Worm (Caenorhabditis elegans) whole organism, young adult: Measurements from ENCODE around the gene srh-184.

ENCODE experiments used
- B0336.3 ChIP-seq: fragments of 200-800 bp; sonication (Bioruptor generic); IDR thresholded peaks from 2 replicates; pipeline ENCODE4 v1.3.6; 2022; ENCODE audit warnings: missing genetic modification characterization, missing compliant biosample characterization
- D2030.7 ChIP-seq: fragments of 200-800 bp; sonication (Bioruptor generic); IDR thresholded peaks from 2 replicates; pipeline ENCODE4 v1.3.6; 2022; ENCODE audit warnings: missing genetic modification reagents, missing genetic modification characterization, missing compliant biosample characterization
- F10E7.11 ChIP-seq: sonication (generic microtip); optimal IDR thresholded peaks from 2 replicates; lab custom pipeline; 2017; ENCODE audit warnings: mild to moderate bottlenecking, missing genetic modification characterization, moderate library complexity, missing compliant biosample characterization
- F33H1.4 ChIP-seq: fragments of 200-800 bp; sonication (Bioruptor generic); IDR thresholded peaks from 2 replicates; pipeline ENCODE4 v1.3.6; 2022; ENCODE audit warnings: missing genetic modification reagents, missing genetic modification characterization, missing compliant biosample characterization
- F52B5.7 ChIP-seq: sonication (generic microtip); optimal IDR thresholded peaks from 2 replicates; lab custom pipeline; 2016; ENCODE audit warnings: mild to moderate bottlenecking, missing genetic modification characterization, missing compliant biosample characterization
- K11D2.4 ChIP-seq: fragments of 200-800 bp; sonication (Bioruptor generic); IDR thresholded peaks from 2 replicates; pipeline ENCODE4 v1.3.6; 2022; ENCODE audit warnings: missing genetic modification reagents, missing genetic modification characterization, missing compliant biosample characterization
- K12H6.12 ChIP-seq: fragments of 200-800 bp; sonication (Bioruptor generic); optimal IDR thresholded peaks from 2 replicates; lab custom pipeline; 2018; ENCODE audit warnings: mild to moderate bottlenecking, missing genetic modification characterization, missing compliant biosample characterization
- Y79H2A.3 ChIP-seq: fragments of 200-800 bp; sonication (Bioruptor generic); conservative IDR thresholded peaks from 2 replicates; pipeline ENCODE4 v1.3.6; 2022; ENCODE audit warnings: missing genetic modification reagents, missing genetic modification characterization, missing compliant biosample characterization
- Y95B8A.8 ChIP-seq: fragments of 200-800 bp; sonication (Bioruptor generic); IDR thresholded peaks from 2 replicates; pipeline ENCODE4 v1.3.6; 2022; ENCODE audit warnings: missing genetic modification reagents, missing genetic modification characterization, missing compliant biosample characterization
- attf-5 ChIP-seq: fragments of 200-800 bp; sonication (Bioruptor generic); optimal IDR thresholded peaks from 2 replicates; lab custom pipeline; 2018; ENCODE audit warnings: mild to moderate bottlenecking, missing genetic modification characterization, missing compliant biosample characterization
- ceh-91 ChIP-seq: fragments of 200-800 bp; sonication (Bioruptor generic); IDR thresholded peaks from 2 replicates; pipeline ENCODE4 v1.3.6; 2022; ENCODE audit warnings: missing genetic modification reagents, missing genetic modification characterization, missing compliant biosample characterization
- dox-1 ChIP-seq: fragments of 200-800 bp; sonication (Bioruptor generic); IDR thresholded peaks from 2 replicates; pipeline ENCODE4 v1.3.6; 2022; ENCODE audit warnings: missing genetic modification reagents, missing genetic modification characterization, missing compliant biosample characterization
- efl-1 ChIP-seq: fragments of 150-350 bp; optimal IDR thresholded peaks from 2 replicates; lab custom pipeline; 2014; ENCODE audit warnings: missing biosample characterization, missing genetic modification reagents, missing genetic modification characterization
- ekl-4 ChIP-seq: fragments of 200-800 bp; sonication (Bioruptor generic); IDR thresholded peaks from 2 replicates; pipeline ENCODE4 v1.3.6; 2022; ENCODE audit warnings: missing genetic modification reagents, missing genetic modification characterization, missing compliant biosample characterization
- hmg-1.2 ChIP-seq: fragments of 200-800 bp; sonication (Bioruptor generic); IDR thresholded peaks from 2 replicates; pipeline ENCODE4 v1.3.6; 2022; ENCODE audit warnings: missing genetic modification reagents, missing genetic modification characterization, missing compliant biosample characterization
- hrde-1 ChIP-seq: sonication (generic microtip); optimal IDR thresholded peaks from 2 replicates; lab custom pipeline; 2016; ENCODE audit warnings: missing genetic modification characterization, mild to moderate bottlenecking, missing compliant biosample characterization, moderate library complexity, missing genotype, missing genetic modification reagents, borderline replicate concordance
- lag-1 ChIP-seq: fragments of 200-800 bp; sonication (Bioruptor generic); IDR thresholded peaks from 2 replicates; pipeline ENCODE4 v1.3.6; 2022; ENCODE audit warnings: missing genetic modification reagents, missing genetic modification characterization, missing compliant biosample characterization
- lin-40 ChIP-seq: sonication (generic microtip); optimal IDR thresholded peaks from 2 replicates; lab custom pipeline; 2016; ENCODE audit warnings: missing genetic modification characterization, mild to moderate bottlenecking, missing compliant biosample characterization, missing genotype, missing genetic modification reagents
- lin-54 ChIP-seq: fragments of 200-800 bp; sonication (Bioruptor generic); optimal IDR thresholded peaks from 2 replicates; lab custom pipeline; 2018; ENCODE audit warnings: mild to moderate bottlenecking, missing genetic modification characterization, missing compliant biosample characterization
- lsy-27 ChIP-seq: sonication (generic microtip); optimal IDR thresholded peaks from 2 replicates; lab custom pipeline; 2017; ENCODE audit warnings: missing genetic modification characterization, mild to moderate bottlenecking, missing compliant biosample characterization, antibody characterized with exemption, missing genotype, borderline replicate concordance; ENCODE audit not compliant: insufficient read depth
- madf-3 ChIP-seq: fragments of 200-800 bp; sonication (Bioruptor generic); IDR thresholded peaks from 2 replicates; pipeline ENCODE4 v1.3.6; 2022; ENCODE audit warnings: missing genetic modification reagents, missing genetic modification characterization, missing compliant biosample characterization
- madf-6 ChIP-seq: fragments of 200-800 bp; sonication (Bioruptor generic); IDR thresholded peaks from 2 replicates; pipeline ENCODE4 v1.3.6; 2022; ENCODE audit warnings: missing genetic modification reagents, missing genetic modification characterization, missing compliant biosample characterization
- mcd-1 ChIP-seq: fragments of 200-800 bp; sonication (Bioruptor generic); IDR thresholded peaks from 2 replicates; pipeline ENCODE4 v1.3.6; 2022; ENCODE audit warnings: missing genetic modification reagents, missing genetic modification characterization, missing compliant biosample characterization
- mes-4 ChIP-seq: sonication (generic microtip); optimal IDR thresholded peaks from 2 replicates; lab custom pipeline; 2016; ENCODE audit warnings: missing genotype, missing genetic modification characterization, missing compliant biosample characterization
- nfyb-1 ChIP-seq: fragments of 200-800 bp; sonication (Bioruptor generic); IDR thresholded peaks from 2 replicates; pipeline ENCODE4 v1.3.6; 2022; ENCODE audit warnings: missing genetic modification reagents, missing genetic modification characterization, missing compliant biosample characterization
- nhr-179 ChIP-seq: sonication (generic microtip); optimal IDR thresholded peaks from 2 replicates; lab custom pipeline; 2016; ENCODE audit warnings: mild to moderate bottlenecking, missing genetic modification characterization, missing compliant biosample characterization
- nhr-27 ChIP-seq: fragments of 200-800 bp; sonication (Bioruptor generic); optimal IDR thresholded peaks from 2 replicates; lab custom pipeline; 2018; ENCODE audit warnings: mild to moderate bottlenecking, missing genetic modification characterization, moderate library complexity, missing compliant biosample characterization
- pbrm-1 ChIP-seq: fragments of 200-800 bp; sonication (Bioruptor generic); IDR thresholded peaks from 2 replicates; pipeline ENCODE4 v1.3.6; 2022; ENCODE audit warnings: missing genetic modification reagents, missing genetic modification characterization, missing compliant biosample characterization
- rcor-1 ChIP-seq: fragments of 200-800 bp; sonication (Bioruptor generic); IDR thresholded peaks from 2 replicates; pipeline ENCODE4 v1.3.6; 2022; ENCODE audit warnings: missing genetic modification reagents, missing genetic modification characterization, missing compliant biosample characterization
- rec-8 ChIP-seq, 2 experiments: sonication (generic microtip); optimal IDR thresholded peaks; 2 replicates each; lab custom pipeline; 2016; ENCODE audit warnings: mild to moderate bottlenecking in 2 of 2, missing genetic modification characterization in 2 of 2, missing genetic modification reagents in 2 of 2, missing genotype in 2 of 2, missing biosample characterization in 1 of 2, missing compliant biosample characterization in 1 of 2, moderate library complexity in 1 of 2
- snpc-1.3 ChIP-seq: sonication (generic microtip); optimal IDR thresholded peaks from 2 replicates; lab custom pipeline; 2017; ENCODE audit warnings: missing genetic modification characterization, mild to moderate bottlenecking, missing compliant biosample characterization, antibody characterized with exemption, moderate library complexity, missing genotype, missing genetic modification reagents; ENCODE audit not compliant: insufficient read depth
- snpc-3.4 ChIP-seq: sonication (generic microtip); optimal IDR thresholded peaks from 2 replicates; lab custom pipeline; 2017; ENCODE audit warnings: missing genetic modification characterization, mild to moderate bottlenecking, missing compliant biosample characterization, antibody characterized with exemption, moderate library complexity, missing genotype, missing genetic modification reagents
- snpc-4 ChIP-seq, 5 experiments: fragments of 150-350 bp in 1 of 5; sonication (generic microtip) in 4 of 5; optimal IDR thresholded peaks; 2 replicates each; lab custom pipeline; 2014 to 2018; ENCODE audit warnings: missing genetic modification characterization in 5 of 5, missing biosample characterization in 3 of 5, antibody characterized with exemption in 2 of 5, mild to moderate bottlenecking in 2 of 5, missing compliant biosample characterization in 2 of 5, missing genotype in 2 of 5, moderate library complexity in 2 of 5, missing genetic modification reagents in 1 of 5
- tbp1 ChIP-seq: fragments of 200-800 bp; sonication (Bioruptor generic); optimal IDR thresholded peaks from 2 replicates; lab custom pipeline; 2018; ENCODE audit warnings: mild to moderate bottlenecking, missing genetic modification characterization, missing compliant biosample characterization
- tbx-9 ChIP-seq: sonication (generic microtip); optimal IDR thresholded peaks from 2 replicates; lab custom pipeline; 2016; ENCODE audit warnings: borderline replicate concordance, missing genetic modification characterization, inconsistent platforms, missing compliant biosample characterization
- zim-3 ChIP-seq: sonication (generic microtip); optimal IDR thresholded peaks from 2 replicates; lab custom pipeline; 2017; ENCODE audit warnings: mild to moderate bottlenecking, missing genetic modification characterization, moderate library complexity, missing compliant biosample characterization
- ztf-25 ChIP-seq: fragments of 200-800 bp; sonication (Bioruptor generic); IDR thresholded peaks from 2 replicates; pipeline ENCODE4 v1.3.6; 2022; ENCODE audit warnings: missing genetic modification reagents, missing genetic modification characterization, missing compliant biosample characterization
- ztf-3 ChIP-seq: fragments of 200-800 bp; sonication (Bioruptor generic); optimal IDR thresholded peaks from 2 replicates; lab custom pipeline; 2018; ENCODE audit warnings: mild to moderate bottlenecking, missing genetic modification characterization, missing compliant biosample characterization

The srh-184 gene

DNA sequence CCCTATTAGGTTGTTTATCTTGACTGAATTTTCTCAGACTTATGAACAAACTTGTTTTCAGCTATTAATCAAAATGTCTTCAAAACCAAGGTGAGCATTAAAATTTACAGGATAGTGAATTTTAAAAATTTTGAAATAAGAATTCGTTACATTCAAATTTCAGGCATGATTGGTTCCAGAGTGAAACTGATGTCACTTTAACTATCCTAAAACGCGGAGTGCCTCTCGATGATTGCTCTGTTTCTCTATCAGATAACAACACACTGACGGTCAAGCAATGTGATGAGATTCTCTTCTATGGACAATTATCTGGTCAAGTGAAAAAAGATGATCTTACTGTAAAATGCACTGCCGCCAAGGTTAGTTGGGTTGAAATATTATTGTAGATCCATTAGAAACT lies 26.6 kb downstream of the srh-184 start, which contains the start of gene D1054.3 (continued):
- TF ChIP-seq snpc-3.4 (tag; lab: Kevin White, UChicago), result peak; percentile 15
- peak; percentile 20 for TF ChIP-seq hrde-1 (tag; lab: Kevin White, UChicago)
- 0 out of 2 replicates have a peak, but pooled peaks have one; percentile 41 for TF ChIP-seq nfyb-1 (GFP tag; lab: Robert Waterston, UW)
- no peak for TF ChIP-seq nhr-27
- no peak for TF ChIP-seq F52B5.7 (tag; lab: Kevin White, UChicago)
- TF ChIP-seq snpc-1.3 (tag; lab: Kevin White, UChicago), result peak; percentile 49
- no peak for TF ChIP-seq dox-1
- TF ChIP-seq zim-3, result no peak
- no peak for TF ChIP-seq pbrm-1 (GFP tag; lab: Robert Waterston, UW)
- no peak for TF ChIP-seq efl-1 (GFP tag; lab: Kevin White, UChicago)
- peak; percentile 74; the same call in 1 of the 2 replicates for TF ChIP-seq madf-3
- no peak for TF ChIP-seq ceh-91
- TF ChIP-seq D2030.7, result no peak
- no peak for TF ChIP-seq rec-8 (tag; optimal IDR thresholded peaks at IDR 0.05; lab: Kevin White, UChicago)
- TF ChIP-seq B0336.3, result 0 out of 2 replicates have a peak, but pooled peaks have one; percentile 15
- TF ChIP-seq F33H1.4 (GFP tag; lab: Robert Waterston, UW), result no peak
- peak; percentile 5 for TF ChIP-seq lin-54 (GFP tag; lab: Kevin White, UChicago)
- TF ChIP-seq F10E7.11 (tag; lab: Kevin White, UChicago), result no peak
- no peak for TF ChIP-seq Y95B8A.8
- TF ChIP-seq madf-6 (GFP tag; lab: Robert Waterston, UW), result peak; percentile 49; the same call in 1 of the 2 replicates
- TF ChIP-seq rcor-1 (GFP tag; lab: Robert Waterston, UW), result no peak
- TF ChIP-seq attf-5 (GFP tag; lab: Kevin White, UChicago), result no peak
- TF ChIP-seq Y79H2A.3 (GFP tag; lab: Robert Waterston, UW), result 0 out of 2 replicates have a peak, but pooled peaks have one; percentile 43
- TF ChIP-seq K11D2.4 (GFP tag; lab: Robert Waterston, UW), result no peak

DNA sequence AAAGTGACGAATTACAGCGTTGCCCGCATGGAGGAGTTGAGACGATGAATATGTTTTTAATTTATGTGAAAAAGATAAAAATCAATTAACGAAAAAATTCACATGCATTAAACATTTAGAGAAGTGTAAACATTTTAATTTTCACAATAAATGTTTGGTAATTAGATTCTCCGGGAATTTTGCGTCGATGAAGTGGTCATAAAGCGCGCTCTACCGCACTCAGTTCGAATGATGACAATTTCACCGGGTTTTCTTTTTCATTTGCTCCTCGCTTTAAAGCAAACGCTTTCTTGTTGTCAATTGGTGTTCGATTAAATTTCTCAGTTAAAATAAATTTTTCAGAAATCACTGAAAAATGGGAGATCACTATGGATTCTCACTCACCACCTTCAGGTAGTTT lies 28.0 kb downstream of the srh-184 start, which contains the start of the genes D1054.1 and pas-2:
D1054.1 (minus strand) TSS at position 192 of the 400 bp plus-strand sequence.
pas-2 (plus strand) TSS at position 343 of the 400 bp plus-strand sequence.
- no peak for TF ChIP-seq hmg-1.2 (GFP tag; lab: Robert Waterston, UW)
- no peak for TF ChIP-seq nhr-179
- no peak for TF ChIP-seq efl-1 (GFP tag; lab: Kevin White, UChicago)
- TF ChIP-seq mcd-1 (GFP tag; lab: Robert Waterston, UW), result peak; percentile 40; the same call in 1 of the 2 replicates
- TF ChIP-seq snpc-4 (GFP tag; optimal IDR thresholded peaks at IDR 0.05; lab: Kevin White, UChicago), result no peak
- TF ChIP-seq snpc-4 (tag; optimal IDR thresholded peaks at IDR 0.05; lab: Kevin White, UChicago), result peak in 1 of 4 experiments; percentile 33
- no peak for TF ChIP-seq nfyb-1 (GFP tag; lab: Robert Waterston, UW)

DNA sequence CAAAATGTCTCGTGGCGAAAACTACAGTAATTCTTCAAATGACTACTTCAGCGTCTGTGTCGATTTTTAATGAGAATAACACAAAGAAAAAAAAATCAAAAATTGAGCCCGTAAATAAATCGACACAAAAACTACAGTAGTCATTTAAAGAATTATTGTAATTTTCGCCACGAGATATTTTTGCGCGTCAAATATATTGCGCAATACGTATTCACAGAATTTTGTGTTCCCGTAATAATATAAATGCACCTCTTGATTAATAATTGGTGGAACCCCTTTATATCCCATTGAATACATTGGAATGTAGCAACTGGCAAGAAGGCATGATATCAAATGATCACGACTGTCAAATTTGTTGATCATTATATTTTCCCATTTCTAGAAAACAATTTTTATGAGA lies 29.1 kb downstream of the srh-184 start:
- TF ChIP-seq K12H6.12 (tag; lab: Kevin White, UChicago), result no peak
- no peak for TF ChIP-seq ekl-4
- no peak for TF ChIP-seq mes-4 (tag; lab: Kevin White, UChicago)
- TF ChIP-seq lag-1 (GFP tag; lab: Robert Waterston, UW), result no peak
- no peak for TF ChIP-seq lin-40 (tag; lab: Kevin White, UChicago)
- TF ChIP-seq lsy-27 (tag; lab: Kevin White, UChicago), result no peak
- no peak for TF ChIP-seq tbp1 (GFP tag; lab: Kevin White, UChicago)
- TF ChIP-seq snpc-3.4 (tag; lab: Kevin White, UChicago), result no peak
- no peak for TF ChIP-seq mcd-1 (GFP tag; lab: Robert Waterston, UW)
- no peak for TF ChIP-seq ztf-25
- TF ChIP-seq ztf-3 (GFP tag; lab: Kevin White, UChicago), result no peak
- no peak for TF ChIP-seq tbx-9 (tag; lab: Kevin White, UChicago)
- TF ChIP-seq, all 124 proteins: peak for 0
